Worm (Caenorhabditis elegans): ENCODE results near the gene sec-3.

DNA sequence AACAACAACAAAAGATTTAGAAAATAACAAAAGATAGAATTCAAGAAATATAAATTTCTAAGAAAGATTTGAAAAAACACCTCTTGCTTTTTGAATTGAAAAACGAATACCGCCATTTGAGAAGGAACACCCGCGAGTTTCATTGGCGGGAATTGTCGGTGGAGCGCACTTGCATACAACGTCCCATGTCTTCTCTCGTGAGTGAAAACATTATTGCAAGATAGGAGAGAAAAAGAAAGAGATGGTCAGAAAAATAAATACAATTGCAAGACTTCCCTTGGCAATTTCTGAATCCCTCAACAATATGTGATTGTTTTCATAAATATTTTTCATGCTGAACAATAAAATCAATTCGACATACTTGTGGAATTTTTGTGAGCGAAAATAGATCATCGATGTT is 6.5 kb upstream of the sec-3 start, which contains the start of gene K10B3.5:
- no peak for TF ChIP-seq unc-62 (GFP tag; optimal IDR thresholded peaks at IDR 0.05)
- peak; percentile 85 for TF ChIP-seq nhr-85 (tag)
- peak; percentile 59 for TF ChIP-seq nhr-77 (tag; optimal IDR thresholded peaks at IDR 0.05)
- peak; percentile 78 to 88 (median 82) for TF ChIP-seq dpl-1 (GFP tag; optimal IDR thresholded peaks at IDR 0.05)
- TF ChIP-seq aly-2 (tag; optimal IDR thresholded peaks at IDR 0.05) = no peak
- TF ChIP-seq lin-13 (GFP tag; optimal IDR thresholded peaks at IDR 0.05) = peak; percentile 69
- peak; percentile 63 to 74 for TF ChIP-seq lsy-2 (tag; optimal IDR thresholded peaks at IDR 0.05)
- peak; percentile 29 for TF ChIP-seq ama-1 (optimal IDR thresholded peaks at IDR 0.05)
- TF ChIP-seq lir-3 (tag; optimal IDR thresholded peaks at IDR 0.05; ENCODE audit: poor library complexity) = peak; percentile 36
- TF ChIP-seq irx-1 (tag; optimal IDR thresholded peaks at IDR 0.05) = no peak
